Fruit fly (Drosophila melanogaster): ENCODE results near the gene CG13042.
A peak's percentile ranks its signal among the peaks of the same experiment; 100 is the strongest.

CG13042 gene

DNA sequence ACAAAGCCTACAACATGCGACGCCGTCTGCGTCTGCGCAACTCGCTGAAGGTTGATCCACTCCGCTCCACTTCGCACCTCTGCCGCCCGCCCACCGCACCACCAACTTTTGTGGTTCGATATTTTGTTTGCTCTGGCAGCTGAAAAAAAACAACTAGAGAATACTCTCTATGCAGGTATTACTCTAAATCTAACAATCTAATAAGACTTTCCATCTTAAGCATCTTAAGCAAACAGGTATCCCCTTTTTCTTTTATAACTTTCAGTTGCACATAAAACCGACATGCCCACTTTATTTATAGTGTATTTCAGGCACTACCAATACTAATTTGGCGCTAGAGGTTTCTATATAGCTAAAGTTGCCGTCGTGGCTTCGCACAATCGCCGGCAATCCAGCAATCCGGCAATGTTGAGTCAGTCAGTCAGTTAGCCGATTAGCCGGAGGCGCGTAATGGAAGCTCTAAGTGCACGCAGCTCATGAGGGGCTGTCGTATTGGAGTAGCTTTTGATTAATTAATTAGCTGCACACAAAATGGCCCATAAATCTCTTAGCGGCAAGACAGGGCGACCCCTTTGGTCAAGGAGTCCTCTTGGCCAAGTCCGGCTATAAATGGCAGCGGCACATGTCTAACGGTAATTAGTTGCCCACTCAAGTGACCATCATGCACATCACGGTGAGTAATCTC, 20.1 kb upstream of the CG13042 start, which contains the start of gene CG13058 (continued):
- TF ChIP-seq dmrt11E (tag; optimal IDR thresholded peaks at IDR 0.05) (no peak), fd64A (GFP tag; optimal IDR thresholded peaks at IDR 0.05) (no peak), CG18619 (GFP tag; optimal IDR thresholded peaks at IDR 0.05) (peak; percentile 61), tio (GFP tag; optimal IDR thresholded peaks at IDR 0.05) (peak; percentile 2), zen (tag; optimal IDR thresholded peaks at IDR 0.05) (no peak), CG7963 (GFP tag; IDR thresholded peaks at IDR 0.05; ENCODE audit: partially characterized antibody) (no peak), CG17361 (GFP tag; IDR thresholded peaks at IDR 0.05) (peak; percentile 60; the same call in 2 of the 3 replicates), nmo (GFP tag; optimal IDR thresholded peaks at IDR 0.05) (peak; percentile 30), CG8388 (GFP tag; optimal IDR thresholded peaks at IDR 0.05) (no peak), tna (GFP tag; IDR thresholded peaks at IDR 0.05; ENCODE audit: partially characterized antibody) (no peak), fd96Cb (tag; optimal IDR thresholded peaks at IDR 0.05) (peak; percentile 60), ind (GFP tag; optimal IDR thresholded peaks at IDR 0.05) (peak; percentile 50), CG8944 (GFP tag; optimal IDR thresholded peaks at IDR 0.05) (peak; percentile 36), lilli (GFP tag; optimal IDR thresholded peaks at IDR 0.05) (peak; percentile 68), CG18764 (GFP tag; optimal IDR thresholded peaks at IDR 0.05) (peak; percentile 27), h (optimal IDR thresholded peaks at IDR 0.05) (no peak), nau (GFP tag; optimal IDR thresholded peaks at IDR 0.05) (peak; percentile 56), Fer2 (tag; optimal IDR thresholded peaks at IDR 0.05) (no peak), Fer3 (tag; optimal IDR thresholded peaks at IDR 0.05) (peak; percentile 59), pzg (GFP tag; optimal IDR thresholded peaks at IDR 0.05) (no peak), wdn (GFP tag; IDR thresholded peaks at IDR 0.05) (0 out of 2 replicates have a peak, but pooled peaks have one; percentile 60), CG9727 (GFP tag; optimal IDR thresholded peaks at IDR 0.05) (peak; percentile 38), gsb (GFP tag; IDR thresholded peaks at IDR 0.05) (peak; percentile 52; the same call in 1 of the 2 replicates), Dip2 (GFP tag; IDR thresholded peaks at IDR 0.05) (no peak), CG32772 (GFP tag; IDR thresholded peaks at IDR 0.05) (no peak), nom (GFP tag; optimal IDR thresholded peaks at IDR 0.05) (no peak), hbn (GFP tag; IDR thresholded peaks at IDR 0.05; ENCODE audit: partially characterized antibody) (no peak), da (GFP tag; optimal IDR thresholded peaks at IDR 0.05) (no peak), pum (GFP tag; optimal IDR thresholded peaks at IDR 0.05) (no peak), CG6254 (GFP tag; optimal IDR thresholded peaks at IDR 0.05) (no peak), CG10565 (GFP tag; optimal IDR thresholded peaks at IDR 0.05) (no peak), Sin3A (optimal IDR thresholded peaks at IDR 0.05) (no peak), CG11696 (GFP tag; IDR thresholded peaks at IDR 0.05) (no peak), CG2202 (tag; optimal IDR thresholded peaks at IDR 0.05) (no peak), unc-4 (GFP tag; IDR thresholded peaks at IDR 0.05; ENCODE audit: partially characterized antibody) (no peak), CG11093 (GFP tag; IDR thresholded peaks at IDR 0.05) (no peak), CG16863 (GFP tag; optimal IDR thresholded peaks at IDR 0.05) (peak; percentile 70), Usf (GFP tag; optimal IDR thresholded peaks at IDR 0.05) (peak; percentile 12), chn (GFP tag; optimal IDR thresholded peaks at IDR 0.05) (peak; percentile 46), Ptx1 (GFP tag; IDR thresholded peaks at IDR 0.05) (peak; percentile 64), sob (GFP tag; IDR thresholded peaks at IDR 0.05) (no peak), so (GFP tag; IDR thresholded peaks at IDR 0.05) (peak; percentile 89), CG43689 (GFP tag; IDR thresholded peaks at IDR 0.05) (peak; percentile 52; the same call in 1 of the 2 replicates), pnt (GFP tag; optimal IDR thresholded peaks at IDR 0.05) (no peak), CG34376 (GFP tag; optimal IDR thresholded peaks at IDR 0.05) (peak; percentile 3), CG33557 (GFP tag; optimal IDR thresholded peaks at IDR 0.05) (no peak), cad (GFP tag; optimal IDR thresholded peaks at IDR 0.05) (no peak), Trl (optimal IDR thresholded peaks at IDR 0.05) (no peak), Trl (GFP tag; optimal IDR thresholded peaks at IDR 0.05) (no peak), CG6272 (GFP tag; IDR thresholded peaks at IDR 0.05) (no peak), Vsx1 (GFP tag; optimal IDR thresholded peaks at IDR 0.05) (peak; percentile 16)
